Fruit fly (Drosophila melanogaster): ENCODE results near the gene CG42296.

CG42296 gene

dm6 chr2L:2035941-2036340 is at the start of gene CG42296:
Gene CG42296 (minus strand): TSS chr2L:2036041.
- no peak for TF ChIP-seq CG17801 (GFP tag; optimal IDR thresholded peaks at IDR 0.05; ENCODE audit: partially characterized antibody)

- no peak for TF ChIP-seq CG17801 (GFP tag; optimal IDR thresholded peaks at IDR 0.05; ENCODE audit: partially characterized antibody)
Measured at dm6 chr2L:2084349-2084748, 48.5 kb upstream of the CG42296 start.

dm6 chr2L:2079619-2080018 is 43.8 kb upstream of the CG42296 start, which contains the start of gene CG12674:
Gene CG12674 (plus strand): TSS chr2L:2079919.
- TF ChIP-seq CG17801 (GFP tag; optimal IDR thresholded peaks at IDR 0.05; ENCODE audit: partially characterized antibody) = no peak

- no peak for TF ChIP-seq CG17801 (GFP tag; optimal IDR thresholded peaks at IDR 0.05; ENCODE audit: partially characterized antibody)
Measured at dm6 chr2L:2072970-2073369, 37.1 kb upstream of the CG42296 start.

- TF ChIP-seq CG17801 (GFP tag; optimal IDR thresholded peaks at IDR 0.05; ENCODE audit: partially characterized antibody) = no peak
Measured at dm6 chr2L:2054289-2054688, 18.4 kb upstream of the CG42296 start, which contains the start of gene Or22c. Gene Or22c (plus strand): TSS chr2L:2054589.

- no peak for TF ChIP-seq CG17801 (GFP tag; optimal IDR thresholded peaks at IDR 0.05; ENCODE audit: partially characterized antibody)
Measured at dm6 chr2L:2045265-2045664, 9.4 kb upstream of the CG42296 start, which contains the start of gene Kebab. Gene Kebab (plus strand): TSS chr2L:2045494.

dm6 chr2L:2044826-2045225 is 9.0 kb upstream of the CG42296 start:
- TF ChIP-seq CG17801 (GFP tag; optimal IDR thresholded peaks at IDR 0.05; ENCODE audit: partially characterized antibody) = no peak

- TF ChIP-seq CG17801 (GFP tag; optimal IDR thresholded peaks at IDR 0.05; ENCODE audit: partially characterized antibody) = no peak
Measured at dm6 chr2L:2042072-2042471, 6.2 kb upstream of the CG42296 start.

dm6 chr2L:2039458-2039857 is 3.6 kb upstream of the CG42296 start:
- no peak for TF ChIP-seq CG17801 (GFP tag; optimal IDR thresholded peaks at IDR 0.05; ENCODE audit: partially characterized antibody)

- TF ChIP-seq CG17801 (GFP tag; optimal IDR thresholded peaks at IDR 0.05; ENCODE audit: partially characterized antibody) = no peak
Measured at dm6 chr2L:2038956-2039263, 3.1 kb upstream of the CG42296 start.

- peak; percentile 33 for TF ChIP-seq CG17801 (GFP tag; optimal IDR thresholded peaks at IDR 0.05; ENCODE audit: partially characterized antibody)
Measured at dm6 chr2L:2038253-2038955, 2.6 kb upstream of the CG42296 start.

dm6 chr2L:2037551-2038252 is 1.9 kb upstream of the CG42296 start:
- peak; percentile 14 for TF ChIP-seq CG17801 (GFP tag; optimal IDR thresholded peaks at IDR 0.05; ENCODE audit: partially characterized antibody)

- no peak for TF ChIP-seq CG17801 (GFP tag; optimal IDR thresholded peaks at IDR 0.05; ENCODE audit: partially characterized antibody)
Measured at dm6 chr2L:2037165-2037550, 1.3 kb upstream of the CG42296 start, which contains the start of gene lectin-22C. Gene lectin-22C (minus strand): TSS chr2L:2037265.

- peak; percentile 34 for TF ChIP-seq CG17801 (GFP tag; optimal IDR thresholded peaks at IDR 0.05; ENCODE audit: partially characterized antibody)
Measured at dm6 chr2L:2032076-2032475, 3.8 kb downstream of the CG42296 start.

dm6 chr2L:2031522-2031921 is 4.3 kb downstream of the CG42296 start:
- TF ChIP-seq CG17801 (GFP tag; optimal IDR thresholded peaks at IDR 0.05; ENCODE audit: partially characterized antibody) = no peak

- no peak for TF ChIP-seq CG17801 (GFP tag; optimal IDR thresholded peaks at IDR 0.05; ENCODE audit: partially characterized antibody)
Measured at dm6 chr2L:2022823-2023222, 13.0 kb downstream of the CG42296 start.

All from ovary, adult (tissue).